Worm (Caenorhabditis elegans) whole organism, midembryonic: ENCODE measurements around the gene F18E9.3.

Experiments used
- T22C8.4 ChIP-seq: fragments of 200-800 bp; sonication (Bioruptor generic); IDR thresholded peaks from 2 replicates; pipeline ENCODE4 v1.3.6; 2022; ENCODE audit warnings: missing genetic modification characterization, missing compliant biosample characterization
- cog-1 ChIP-seq: sonication (generic microtip); optimal IDR thresholded peaks from 2 replicates; lab custom pipeline; 2016; ENCODE audit warnings: missing genetic modification characterization, missing compliant biosample characterization
- klf-2 ChIP-seq: fragments of 200-800 bp; sonication (Bioruptor generic); conservative IDR thresholded peaks from 2 replicates; pipeline ENCODE4 v1.3.6; 2022; ENCODE audit warnings: missing genetic modification reagents, missing genetic modification characterization, missing compliant biosample characterization
- med-1 ChIP-seq: sonication (generic microtip); optimal IDR thresholded peaks from 2 replicates; lab custom pipeline; 2017; ENCODE audit warnings: missing genetic modification characterization, mild to moderate bottlenecking, missing compliant biosample characterization, antibody characterized with exemption, missing genetic modification reagents; ENCODE audit not compliant: insufficient read depth
- tab-1 ChIP-seq: fragments of 200-800 bp; sonication (Bioruptor generic); IDR thresholded peaks from 2 replicates; pipeline ENCODE4 v1.3.6; 2022; ENCODE audit warnings: missing genetic modification characterization, missing compliant biosample characterization

DNA sequence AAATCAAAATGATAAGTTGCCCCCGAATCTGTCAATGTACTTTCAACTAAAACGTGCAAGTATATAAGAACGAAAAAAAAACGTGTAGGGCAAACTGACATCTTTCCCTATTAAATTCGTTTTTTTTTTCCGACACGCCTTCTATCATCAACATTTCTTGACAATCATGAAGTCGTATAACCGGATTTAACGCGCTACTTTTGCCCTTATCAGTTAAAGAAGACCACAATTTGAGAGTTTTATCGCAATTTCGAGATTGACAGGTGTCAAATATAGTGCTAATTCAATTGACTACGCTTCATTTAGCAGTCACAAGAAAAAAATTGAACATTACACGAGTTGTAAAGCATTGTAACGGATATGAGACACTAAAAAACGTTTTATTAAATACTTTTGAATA is 18.8 kb upstream of the F18E9.3 start:
- no peak for TF ChIP-seq T22C8.4 (GFP tag; lab: Robert Waterston, UW)
- no peak for TF ChIP-seq klf-2 (GFP tag; lab: Robert Waterston, UW)
- TF ChIP-seq tab-1 (GFP tag; lab: Robert Waterston, UW): no peak
- TF ChIP-seq cog-1 (tag; lab: Kevin White, UChicago): no peak
- TF ChIP-seq med-1 (GFP tag; lab: Kevin White, UChicago): no peak
